Fruit fly (Drosophila melanogaster): ENCODE measurements around the gene CG13919.

Gene CG13919

DNA sequence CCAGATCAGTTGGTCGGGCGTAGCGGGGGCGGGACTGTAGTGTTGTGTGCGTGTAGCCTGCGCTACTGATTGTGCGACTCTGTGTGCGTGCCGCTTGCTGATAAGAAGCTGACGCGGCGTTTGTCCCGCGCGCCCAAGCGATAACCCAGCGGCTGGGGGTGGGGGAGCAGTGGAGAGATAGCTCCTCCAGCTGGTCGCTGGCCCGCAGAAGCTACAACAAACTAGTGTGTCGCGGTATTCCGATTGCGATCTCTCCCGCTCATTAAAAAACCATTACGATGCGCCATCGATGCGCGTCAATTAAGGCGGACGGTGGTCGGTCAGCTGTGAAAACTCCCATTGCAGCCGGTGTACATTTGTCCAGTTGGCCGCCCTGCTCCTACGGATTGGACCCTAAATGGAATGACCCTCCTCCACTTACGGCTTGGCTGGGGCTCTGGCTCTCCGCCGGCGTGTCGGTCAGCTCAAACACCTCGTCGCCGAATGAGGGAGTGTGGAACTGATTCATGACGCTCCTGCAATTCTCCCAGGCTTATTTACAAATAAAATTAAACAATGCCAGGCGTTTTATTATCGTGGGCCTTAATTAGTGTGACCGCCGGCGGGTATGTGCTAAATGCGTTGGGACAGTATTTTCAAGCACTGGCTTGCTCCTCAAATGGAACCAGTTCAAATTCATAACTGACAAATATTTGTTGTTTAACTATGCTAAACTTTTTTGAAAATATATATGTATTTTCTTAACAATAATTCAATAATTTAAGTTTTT lies 43.0 kb upstream of the CG13919 start, which contains the start of gene CG12104 (continued):
- TF ChIP-seq Hr51 (GFP tag; optimal IDR thresholded peaks at IDR 0.05) (no peak), HHEX (GFP tag; optimal IDR thresholded peaks at IDR 0.05) (no peak), CG10209 (GFP tag; optimal IDR thresholded peaks at IDR 0.05) (no peak), emc (GFP tag; optimal IDR thresholded peaks at IDR 0.05) (no peak), toy (GFP tag; IDR thresholded peaks at IDR 0.05) (no peak), Gsc (GFP tag; IDR thresholded peaks at IDR 0.05) (no peak), B-H2 (GFP tag; optimal IDR thresholded peaks at IDR 0.05) (no peak), ham (GFP tag; IDR thresholded peaks at IDR 0.05) (no peak), Dp (GFP tag; optimal IDR thresholded peaks at IDR 0.05) (peak; percentile 20), CG17385 (GFP tag; optimal IDR thresholded peaks at IDR 0.05) (peak; percentile 41), cwo (GFP tag; optimal IDR thresholded peaks at IDR 0.05) (peak; percentile 40), corto (GFP tag; optimal IDR thresholded peaks at IDR 0.05) (no peak), sob (GFP tag; IDR thresholded peaks at IDR 0.05) (0 out of 2 replicates have a peak, but pooled peaks have one; percentile 14), pros (GFP tag; optimal IDR thresholded peaks at IDR 0.05) (no peak), Atf3 (GFP tag; optimal IDR thresholded peaks at IDR 0.05) (no peak), zfh1 (GFP tag; IDR thresholded peaks at IDR 0.05) (no peak), fd3F (GFP tag; optimal IDR thresholded peaks at IDR 0.05) (no peak), pita (GFP tag; optimal IDR thresholded peaks at IDR 0.05) (no peak), grau (tag; optimal IDR thresholded peaks at IDR 0.05) (peak; percentile 37), tap (tag; optimal IDR thresholded peaks at IDR 0.05) (no peak), ci (GFP tag; IDR thresholded peaks at IDR 0.05) (0 out of 3 replicates have a peak, but pooled peaks have one; percentile 14), sens (GFP tag) (peak; percentile 67), CG1024 (GFP tag; IDR thresholded peaks at IDR 0.05) (no peak), mirr (GFP tag; optimal IDR thresholded peaks at IDR 0.05) (peak; percentile 64), Poxn (GFP tag; IDR thresholded peaks at IDR 0.05) (no peak), Med (GFP tag) (peak; percentile 82), prd (optimal IDR thresholded peaks at IDR 0.05) (no peak), prd (GFP tag; IDR thresholded peaks at IDR 0.05) (no peak), stwl (tag; optimal IDR thresholded peaks at IDR 0.05) (no peak), CG7556 (GFP tag; optimal IDR thresholded peaks at IDR 0.05) (no peak), CG17612 (GFP tag; IDR thresholded peaks at IDR 0.05) (no peak), lmd (GFP tag; IDR thresholded peaks at IDR 0.05) (no peak), CG4854 (GFP tag; optimal IDR thresholded peaks at IDR 0.05) (no peak), Hmx (GFP tag; optimal IDR thresholded peaks at IDR 0.05) (no peak), CG11695 (GFP tag; IDR thresholded peaks at IDR 0.05) (no peak), trem (tag; optimal IDR thresholded peaks at IDR 0.05) (peak; percentile 53), amos (GFP tag; IDR thresholded peaks at IDR 0.05; ENCODE audit: partially characterized antibody) (peak; percentile 35; the same call in 1 of the 2 replicates), chinmo (GFP tag; IDR thresholded peaks at IDR 0.05; ENCODE audit: partially characterized antibody) (peak; percentile 70; the same call in 1 of the 4 replicates), h (optimal IDR thresholded peaks at IDR 0.05) (no peak), Fer1 (GFP tag; optimal IDR thresholded peaks at IDR 0.05) (peak; percentile 15), CG17361 (GFP tag; IDR thresholded peaks at IDR 0.05) (no peak; the same call in 2 of the 3 replicates), C15 (GFP tag; IDR thresholded peaks at IDR 0.05) (no peak), CG12219 (GFP tag; optimal IDR thresholded peaks at IDR 0.05) (no peak), CG11398 (GFP tag; optimal IDR thresholded peaks at IDR 0.05) (no peak), Oli (tag; optimal IDR thresholded peaks at IDR 0.05) (no peak), Deaf1 (tag; optimal IDR thresholded peaks at IDR 0.05) (no peak), zfh2 (GFP tag; optimal IDR thresholded peaks at IDR 0.05) (no peak), CG10543 (GFP tag; optimal IDR thresholded peaks at IDR 0.05) (peak; percentile 95), CG2129 (GFP tag; IDR thresholded peaks at IDR 0.05; ENCODE audit: partially characterized antibody) (no peak), CG31388 (GFP tag; optimal IDR thresholded peaks at IDR 0.05) (no peak)
